Worm (Caenorhabditis elegans): Measurements from ENCODE around the gene M117.1.

DNA sequence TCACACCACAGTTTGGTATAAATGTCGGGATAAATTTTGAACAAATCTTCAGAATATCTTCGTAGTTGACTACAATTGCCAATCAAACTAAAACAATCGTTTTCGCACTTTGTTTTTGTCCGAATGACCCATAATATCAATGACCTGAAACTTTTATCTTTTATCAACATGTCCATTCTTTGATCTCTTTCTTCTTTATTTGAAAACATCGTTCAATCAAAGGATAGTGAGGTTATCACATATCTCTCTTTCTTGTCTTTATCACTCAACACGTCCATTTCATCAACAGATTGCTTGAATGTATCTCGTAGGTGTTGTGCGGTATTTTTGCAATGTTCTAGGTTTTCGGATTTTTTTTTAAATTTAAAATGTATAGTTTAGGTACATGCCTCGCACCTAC, 5.0 kb upstream of the M117.1 start:
- no peak for TF ChIP-seq egl-13 (tag; optimal IDR thresholded peaks at IDR 0.05)
- no peak for TF ChIP-seq sox-4 (tag; optimal IDR thresholded peaks at IDR 0.05)
- TF ChIP-seq unc-62 (GFP tag; optimal IDR thresholded peaks at IDR 0.05), result no peak
- TF ChIP-seq nhr-19 (GFP tag; conservative IDR thresholded peaks at IDR 0.05), result no peak
- no peak for TF ChIP-seq lin-13 (GFP tag; optimal IDR thresholded peaks at IDR 0.05)
- no peak for TF ChIP-seq nhr-77 (tag; optimal IDR thresholded peaks at IDR 0.05)
- TF ChIP-seq ces-1 (GFP tag; optimal IDR thresholded peaks at IDR 0.05), result no peak
- TF ChIP-seq snu-23 (GFP tag; optimal IDR thresholded peaks at IDR 0.05), result no peak
- no peak for TF ChIP-seq fkh-10 (GFP tag; optimal IDR thresholded peaks at IDR 0.05)
- no peak for TF ChIP-seq unc-86 (tag; optimal IDR thresholded peaks at IDR 0.05)

Measured in whole organism, L1 larva.